Worm (Caenorhabditis elegans): ENCODE measurements around the gene dab-1.

dab-1 gene

DNA sequence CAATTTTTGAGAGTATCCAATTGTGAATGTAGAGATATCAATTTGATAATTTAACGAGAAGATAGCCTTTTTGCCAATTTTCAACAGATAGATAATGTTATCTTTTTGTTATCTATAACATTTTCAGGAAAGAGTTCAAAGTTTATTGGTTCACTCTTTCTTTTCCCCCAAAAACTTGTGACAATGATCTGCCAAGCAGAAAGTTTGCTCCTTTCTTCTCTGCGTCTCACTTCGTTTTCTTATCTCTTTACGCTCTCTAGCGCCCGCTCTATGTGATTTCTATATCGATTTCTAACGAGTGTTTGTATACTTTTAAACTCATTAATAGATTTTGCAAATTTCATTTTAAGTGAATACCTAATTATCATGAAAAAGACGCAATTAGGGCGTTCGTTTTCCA, 4.3 kb downstream of the dab-1 start (continued):
- TF ChIP-seq gei-8 (GFP tag; optimal IDR thresholded peaks at IDR 0.05) = no peak
- no peak for TF ChIP-seq lin-15B (tag; optimal IDR thresholded peaks at IDR 0.05)
- TF ChIP-seq mdl-1 (tag; optimal IDR thresholded peaks at IDR 0.05) = no peak
- no peak for TF ChIP-seq nhr-10 (tag; optimal IDR thresholded peaks at IDR 0.05)
- no peak for TF ChIP-seq ZK337.2 (GFP tag; IDR thresholded peaks at IDR 0.05)
- TF ChIP-seq tra-1 (GFP tag; IDR thresholded peaks at IDR 0.05) = no peak
- TF ChIP-seq hlh-11 (tag; optimal IDR thresholded peaks at IDR 0.05) = peak; percentile 51
- no peak for TF ChIP-seq ces-1 (GFP tag; optimal IDR thresholded peaks at IDR 0.05)
- no peak for TF ChIP-seq nhr-111 (GFP tag; optimal IDR thresholded peaks at IDR 0.05)
- TF ChIP-seq pha-4 (GFP tag; IDR thresholded peaks at IDR 0.05) = peak; percentile 29; the same call in 1 of the 2 replicates
- TF ChIP-seq pha-4 (tag; optimal IDR thresholded peaks at IDR 0.05) = peak; percentile 37

DNA sequence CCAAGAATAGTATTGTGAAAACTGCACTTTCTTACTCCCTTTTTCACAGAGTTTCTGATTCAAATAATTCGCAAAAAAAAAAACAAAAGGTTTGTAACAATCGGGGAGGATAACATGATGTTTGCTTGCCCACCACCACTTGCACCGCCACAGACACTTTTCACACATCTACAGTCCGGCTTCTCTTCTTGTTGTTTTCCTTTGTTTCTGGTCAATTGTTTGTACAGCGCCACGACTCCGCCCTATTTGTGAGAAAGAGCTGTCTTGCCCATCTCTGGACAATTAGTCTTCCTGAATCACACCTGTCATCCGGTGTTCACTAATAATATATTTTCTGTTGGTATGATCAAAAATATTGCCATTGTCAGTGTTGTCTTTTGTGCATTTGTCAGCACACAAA, 8.8 kb downstream of the dab-1 start, which contains the start of gene M110.9:
Gene M110.9, plus strand, starts transcription at position 301 of the 400 bp plus-strand sequence.
- no peak for TF ChIP-seq snpc-1.2 (GFP tag; IDR thresholded peaks at IDR 0.05)
- TF ChIP-seq spr-3 (GFP tag; optimal IDR thresholded peaks at IDR 0.05) = no peak
- no peak for TF ChIP-seq dve-1 (tag; optimal IDR thresholded peaks at IDR 0.05; ENCODE audit: insufficient read depth)
- no peak for TF ChIP-seq nhr-77 (tag; optimal IDR thresholded peaks at IDR 0.05)
- no peak for TF ChIP-seq nhr-41 (GFP tag; IDR thresholded peaks at IDR 0.05)
- no peak for TF ChIP-seq mdl-1 (tag; optimal IDR thresholded peaks at IDR 0.05)
- no peak for TF ChIP-seq lin-39 (tag; optimal IDR thresholded peaks at IDR 0.05)

DNA sequence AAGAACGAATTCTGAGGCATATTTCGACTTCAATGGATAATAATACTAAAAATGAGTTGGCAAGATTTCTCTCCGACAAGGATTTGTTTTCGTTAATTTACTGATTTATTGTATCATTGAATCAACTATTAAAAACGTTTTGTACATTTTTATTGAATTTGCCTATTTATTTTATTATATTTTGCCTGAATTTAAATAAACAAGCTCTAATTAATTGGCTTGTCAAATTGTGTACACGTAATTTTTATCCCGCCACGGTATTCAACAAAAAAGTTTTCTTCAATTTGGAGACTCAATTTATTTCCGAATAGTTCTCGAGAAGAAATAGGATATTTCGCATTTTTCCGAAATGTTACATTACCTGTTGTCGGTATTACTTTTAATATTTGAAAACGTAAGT, 10.3 kb downstream of the dab-1 start, which contains the start of gene M110.7:
Gene M110.7, plus strand, starts transcription at position 301 of the 400 bp plus-strand sequence.
- TF ChIP-seq saeg-2 (GFP tag; IDR thresholded peaks at IDR 0.05) (no peak), lin-1 (GFP tag; IDR thresholded peaks at IDR 0.05) (no peak), nhr-10 (tag; optimal IDR thresholded peaks at IDR 0.05) (no peak), jun-1 (tag; optimal IDR thresholded peaks at IDR 0.05) (no peak), zag-1 (tag; optimal IDR thresholded peaks at IDR 0.05) (no peak), hlh-11 (tag; optimal IDR thresholded peaks at IDR 0.05) (no peak), lin-38 (GFP tag; IDR thresholded peaks at IDR 0.05) (no peak), Y5F2A.4 (GFP tag; optimal IDR thresholded peaks at IDR 0.05) (no peak)

DNA sequence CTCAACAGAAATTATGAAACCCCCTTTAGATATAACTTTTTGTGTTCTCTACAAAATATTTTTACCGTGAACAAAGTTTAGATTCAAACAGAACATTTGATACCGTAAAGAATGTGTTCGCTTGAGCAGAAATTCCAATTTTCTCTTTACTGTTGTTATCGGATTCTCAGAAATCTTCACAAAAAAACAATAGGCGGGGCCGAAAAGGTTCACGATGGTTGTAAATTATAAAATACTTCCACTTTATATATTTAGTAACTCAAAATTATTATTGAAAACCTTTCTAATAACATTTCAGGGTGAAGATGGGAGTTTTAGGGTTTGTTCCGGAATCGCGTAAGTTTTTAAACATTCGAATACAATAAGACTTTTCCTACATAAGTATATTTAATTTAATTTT, 16.0 kb downstream of the dab-1 start, which contains the start of gene nlp-5:
Gene nlp-5, plus strand, starts transcription at position 301 of the 400 bp plus-strand sequence.
- TF ChIP-seq madf-5 (GFP tag; IDR thresholded peaks at IDR 0.05) (no peak), ceh-44 (GFP tag; IDR thresholded peaks at IDR 0.05) (no peak), unc-62 (GFP tag; optimal IDR thresholded peaks at IDR 0.05 in 1 of 2) (peak in 1 of 2 experiments; percentile 61), unc-62 (tag; optimal IDR thresholded peaks at IDR 0.05) (no peak), mep-1 (tag; optimal IDR thresholded peaks at IDR 0.05) (no peak)

DNA sequence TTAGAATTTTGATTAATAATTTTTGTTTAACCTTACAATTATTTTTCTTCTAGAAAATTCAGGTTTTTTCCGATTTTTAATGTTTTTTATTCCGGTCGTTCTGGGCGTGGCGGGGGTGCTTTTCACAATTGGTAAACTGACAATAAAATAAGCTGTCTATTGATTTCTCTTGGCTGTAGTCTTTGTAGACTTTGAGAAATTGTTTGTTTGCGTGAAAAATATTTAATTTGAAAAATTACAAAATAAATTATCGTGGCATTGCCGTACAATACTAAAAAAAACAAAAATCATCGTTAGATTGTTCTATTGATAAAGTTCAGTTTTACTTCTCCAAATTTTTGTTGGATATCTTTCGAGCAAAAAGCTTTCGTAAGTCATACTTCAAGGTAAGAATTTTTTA, 24.3 kb downstream of the dab-1 start, which contains the start of gene F35C11.3:
Gene F35C11.3, plus strand, starts transcription at position 301 of the 400 bp plus-strand sequence.
- TF ChIP-seq lsy-2 (tag; optimal IDR thresholded peaks at IDR 0.05) = no peak
- TF ChIP-seq madf-5 (GFP tag; IDR thresholded peaks at IDR 0.05) = no peak
- no peak for TF ChIP-seq mdl-1 (tag; optimal IDR thresholded peaks at IDR 0.05)
- no peak for TF ChIP-seq F26F4.8 (GFP tag; conservative IDR thresholded peaks at IDR 0.05)
- TF ChIP-seq zfp-2 (tag; optimal IDR thresholded peaks at IDR 0.05) = no peak
- TF ChIP-seq egl-27 (tag; optimal IDR thresholded peaks at IDR 0.05) = no peak
- TF ChIP-seq pha-4 (GFP tag; IDR thresholded peaks at IDR 0.05) = no peak
- TF ChIP-seq pha-4 (tag; optimal IDR thresholded peaks at IDR 0.05) = no peak
- TF ChIP-seq unc-39 (tag; optimal IDR thresholded peaks at IDR 0.05) = no peak
- no peak for TF ChIP-seq cey-2 (tag; optimal IDR thresholded peaks at IDR 0.05; ENCODE audit: borderline replicate concordance, insufficient read depth)
- TF ChIP-seq lin-15B (tag; optimal IDR thresholded peaks at IDR 0.05) = no peak
- no peak for TF ChIP-seq dmd-8 (GFP tag; IDR thresholded peaks at IDR 0.05)
- TF ChIP-seq ceh-82 (tag; optimal IDR thresholded peaks at IDR 0.05) = no peak
- no peak for TF ChIP-seq fos-1 (tag; optimal IDR thresholded peaks at IDR 0.05)

Measured in whole organism, L4 larva.